Fruit fly (Drosophila melanogaster) whole organism, prepupa: ENCODE results near the gene CG43219.

Experiments
- Blimp-1 ChIP-seq: fragments of 200-800 bp; sonication (Bioruptor generic); optimal IDR thresholded peaks from 3 replicates; lab custom pipeline; 2017; ENCODE audit warnings: missing biosample characterization, missing genetic modification characterization, mild to moderate bottlenecking, moderate library complexity, missing genetic modification reagents
- CG10631 ChIP-seq: fragments of 200-800 bp; sonication (Bioruptor generic); optimal IDR thresholded peaks from 2 replicates; lab custom pipeline; 2016; ENCODE audit warnings: missing biosample characterization, missing genetic modification characterization
- CG11294 ChIP-seq: fragments of 200-800 bp; sonication (Bioruptor generic); IDR thresholded peaks from 2 replicates; pipeline ENCODE4 v1.3.6; 2022; ENCODE audit warnings: missing biosample characterization, missing genetic modification characterization
- CG11762 ChIP-seq: fragments of 200-800 bp; sonication (Bioruptor generic); optimal IDR thresholded peaks from 3 replicates; lab custom pipeline; 2016; ENCODE audit warnings: missing biosample characterization, missing genetic modification characterization; ENCODE audit not compliant: insufficient read depth
- CG11902 ChIP-seq: fragments of 200-800 bp; sonication (Bioruptor generic); optimal IDR thresholded peaks from 3 replicates; lab custom pipeline; 2016; ENCODE audit warnings: missing biosample characterization, missing genetic modification characterization
- CG15336 ChIP-seq: fragments of 200-800 bp; sonication (Bioruptor generic); IDR thresholded peaks from 2 replicates; pipeline ENCODE4 v1.3.6; 2022; ENCODE audit warnings: missing biosample characterization, missing genetic modification characterization
- CG1621 ChIP-seq: fragments of 200-800 bp; sonication (Bioruptor generic); optimal IDR thresholded peaks from 3 replicates; lab custom pipeline; 2018; ENCODE audit warnings: missing biosample characterization, mild to moderate bottlenecking, missing genetic modification characterization
- CG16779 ChIP-seq: fragments of 200-800 bp; sonication (Bioruptor generic); optimal IDR thresholded peaks from 3 replicates; lab custom pipeline; 2017; ENCODE audit warnings: missing biosample characterization, mild to moderate bottlenecking, missing genetic modification characterization
- CG3032 ChIP-seq: fragments of 200-800 bp; optimal IDR thresholded peaks from 2 replicates; lab custom pipeline; 2019; ENCODE audit warnings: missing biosample characterization, mild to moderate bottlenecking, missing genetic modification characterization, moderate library complexity
- CG31627 ChIP-seq: fragments of 200-800 bp; sonication (Bioruptor generic); optimal IDR thresholded peaks from 3 replicates; lab custom pipeline; 2016; ENCODE audit warnings: missing biosample characterization, missing genetic modification characterization
- CG32006 ChIP-seq: fragments of 200-800 bp; sonication (Bioruptor generic); optimal IDR thresholded peaks from 3 replicates; lab custom pipeline; 2017; ENCODE audit warnings: missing biosample characterization, mild to moderate bottlenecking, missing genetic modification characterization
- CG34406 ChIP-seq: fragments of 200-800 bp; sonication (Bioruptor generic); optimal IDR thresholded peaks from 3 replicates; lab custom pipeline; 2016; ENCODE audit warnings: missing biosample characterization, missing genetic modification characterization
- CG3919 ChIP-seq: fragments of 200-800 bp; sonication (Bioruptor generic); optimal IDR thresholded peaks from 3 replicates; lab custom pipeline; 2016; ENCODE audit warnings: missing biosample characterization, missing genetic modification characterization
- CG6163 ChIP-seq: fragments of 200-800 bp; sonication (Bioruptor generic); IDR thresholded peaks from 3 replicates; pipeline ENCODE4 v1.3.6; 2022; ENCODE audit warnings: missing biosample characterization, missing genetic modification characterization
- CG6276 ChIP-seq: fragments of 200-800 bp; sonication (Bioruptor generic); optimal IDR thresholded peaks from 2 replicates; lab custom pipeline; 2017; ENCODE audit warnings: missing biosample characterization, mild to moderate bottlenecking, missing genetic modification characterization
- CG6792 ChIP-seq: fragments of 200-800 bp; sonication (Bioruptor generic); optimal IDR thresholded peaks from 3 replicates; lab custom pipeline; 2016; ENCODE audit warnings: missing biosample characterization, missing genetic modification characterization
- CG6808 ChIP-seq: fragments of 200-800 bp; sonication (Bioruptor generic); optimal IDR thresholded peaks from 3 replicates; lab custom pipeline; 2017; ENCODE audit warnings: missing biosample characterization, missing genetic modification characterization, mild to moderate bottlenecking, moderate library complexity, missing genetic modification reagents
- CG6854 ChIP-seq: fragments of 200-800 bp; sonication (Bioruptor generic); optimal IDR thresholded peaks from 2 replicates; lab custom pipeline; 2017; ENCODE audit warnings: missing biosample characterization, mild to moderate bottlenecking, missing genetic modification characterization
- CG7368 ChIP-seq: fragments of 200-800 bp; sonication (Bioruptor generic); optimal IDR thresholded peaks from 3 replicates; lab custom pipeline; 2016; ENCODE audit warnings: missing biosample characterization, missing genetic modification characterization
- CG8119 ChIP-seq: fragments of 200-800 bp; sonication (Bioruptor generic); IDR thresholded peaks from 3 replicates; pipeline ENCODE4 v1.3.6; 2022; ENCODE audit warnings: missing biosample characterization, missing genetic modification characterization
- CG8319 ChIP-seq: fragments of 200-800 bp; sonication (Bioruptor generic); optimal IDR thresholded peaks from 3 replicates; lab custom pipeline; 2016; ENCODE audit warnings: missing biosample characterization, missing genetic modification characterization
- CG9139 ChIP-seq: fragments of 200-800 bp; sonication (Bioruptor generic); optimal IDR thresholded peaks from 3 replicates; lab custom pipeline; 2017; ENCODE audit warnings: missing biosample characterization, mild to moderate bottlenecking, missing genetic modification characterization
- Eip75B ChIP-seq: fragments of 200-800 bp; sonication (Bioruptor generic); optimal IDR thresholded peaks from 3 replicates; lab custom pipeline; 2016; ENCODE audit warnings: missing biosample characterization, missing genetic modification characterization
- Eip78C ChIP-seq: fragments of 200-800 bp; sonication (Bioruptor generic); peaks from one replicate; lab custom pipeline; 2016; ENCODE audit warnings: missing biosample characterization, missing genetic modification characterization
- Eip93F ChIP-seq: fragments of 200-800 bp; sonication (Bioruptor generic); optimal IDR thresholded peaks from 2 replicates; lab custom pipeline; 2016; ENCODE audit warnings: missing biosample characterization, mild to moderate bottlenecking, missing genetic modification characterization
- Ets21C ChIP-seq: fragments of 200-800 bp; sonication (Bioruptor generic); optimal IDR thresholded peaks from 3 replicates; lab custom pipeline; 2016; ENCODE audit warnings: missing biosample characterization, missing genetic modification characterization
- Gug ChIP-seq: fragments of 200-800 bp; sonication (Bioruptor generic); IDR thresholded peaks from 2 replicates; pipeline ENCODE4 v1.3.6; 2022; ENCODE audit warnings: missing biosample characterization, missing genetic modification characterization
- Hr38 ChIP-seq: sonication (Bioruptor generic); optimal IDR thresholded peaks from 2 replicates; lab custom pipeline; 2016; ENCODE audit warnings: missing biosample characterization, missing genetic modification characterization
- Lpt ChIP-seq: fragments of 200-800 bp; sonication (Bioruptor generic); optimal IDR thresholded peaks from 3 replicates; lab custom pipeline; 2016; ENCODE audit warnings: missing biosample characterization, missing genetic modification characterization
- Met ChIP-seq: fragments of 200-800 bp; sonication (Bioruptor generic); optimal IDR thresholded peaks from 3 replicates; lab custom pipeline; 2016; ENCODE audit warnings: missing biosample characterization, missing genetic modification characterization
- OdsH ChIP-seq: fragments of 200-800 bp; sonication (Bioruptor generic); optimal IDR thresholded peaks from 3 replicates; lab custom pipeline; 2016; ENCODE audit warnings: missing biosample characterization, missing genetic modification characterization
- Smox ChIP-seq: fragments of 200-800 bp; sonication (Bioruptor generic); optimal IDR thresholded peaks from 3 replicates; lab custom pipeline; 2016; ENCODE audit warnings: missing biosample characterization, missing genetic modification characterization
- Sox102F ChIP-seq: fragments of 200-800 bp; sonication (Bioruptor generic); optimal IDR thresholded peaks from 2 replicates; lab custom pipeline; 2016; ENCODE audit warnings: missing biosample characterization, mild to moderate bottlenecking, missing genetic modification characterization
- Sox14 ChIP-seq: fragments of 200-800 bp; sonication (Bioruptor generic); optimal IDR thresholded peaks from 3 replicates; lab custom pipeline; 2016; ENCODE audit warnings: missing biosample characterization, missing genetic modification characterization
- achi ChIP-seq: fragments of 200-800 bp; sonication (Bioruptor generic); optimal IDR thresholded peaks from 3 replicates; lab custom pipeline; 2016; ENCODE audit warnings: missing biosample characterization, missing genetic modification characterization
- acj6 ChIP-seq: fragments of 200-800 bp; sonication (Bioruptor generic); optimal IDR thresholded peaks from 3 replicates; lab custom pipeline; 2016; ENCODE audit warnings: missing biosample characterization, missing genetic modification characterization
- dac ChIP-seq: fragments of 200-800 bp; sonication (Bioruptor generic); optimal IDR thresholded peaks from 2 replicates; lab custom pipeline; 2017; ENCODE audit warnings: missing biosample characterization, mild to moderate bottlenecking, missing genetic modification characterization
- dsx ChIP-seq: fragments of 200-800 bp; optimal IDR thresholded peaks from 3 replicates; lab custom pipeline; 2019; ENCODE audit warnings: missing biosample characterization, mild to moderate bottlenecking, missing genetic modification characterization, moderate library complexity; ENCODE audit not compliant: poor library complexity, severe bottlenecking
- eg ChIP-seq: fragments of 200-800 bp; sonication (Bioruptor generic); IDR thresholded peaks from 3 replicates; pipeline ENCODE4 v1.3.6; 2022; ENCODE audit warnings: missing biosample characterization, missing genetic modification characterization
- esn ChIP-seq: fragments of 200-800 bp; sonication (Bioruptor generic); optimal IDR thresholded peaks from 2 replicates; lab custom pipeline; 2016; ENCODE audit warnings: missing biosample characterization, mild to moderate bottlenecking, missing genetic modification characterization, moderate library complexity
- fd85E ChIP-seq: fragments of 200-800 bp; sonication (Bioruptor generic); optimal IDR thresholded peaks from 3 replicates; lab custom pipeline; 2016; ENCODE audit warnings: missing biosample characterization, missing genetic modification characterization
- net ChIP-seq: fragments of 200-800 bp; sonication (Bioruptor generic); optimal IDR thresholded peaks from 3 replicates; lab custom pipeline; 2016; ENCODE audit warnings: missing biosample characterization, missing genetic modification characterization
- pdm3 ChIP-seq: fragments of 200-800 bp; sonication (Bioruptor generic); optimal IDR thresholded peaks from 3 replicates; lab custom pipeline; 2016; ENCODE audit warnings: missing biosample characterization, missing genetic modification characterization
- salr ChIP-seq, 2 experiments: fragments of 200-800 bp; sonication (Bioruptor generic); optimal IDR thresholded peaks; 3 replicates each; lab custom pipeline; 2016 to 2018; ENCODE audit warnings: missing biosample characterization in 2 of 2, missing genetic modification characterization in 2 of 2, mild to moderate bottlenecking in 1 of 2
- spab ChIP-seq: fragments of 200-800 bp; sonication (Bioruptor generic); optimal IDR thresholded peaks from 2 replicates; lab custom pipeline; 2017; ENCODE audit warnings: missing biosample characterization, mild to moderate bottlenecking, missing genetic modification characterization, missing genetic modification reagents
- svp ChIP-seq: fragments of 200-800 bp; sonication (Bioruptor generic); peaks from one replicate; lab custom pipeline; 2016; ENCODE audit warnings: missing biosample characterization, missing genetic modification characterization
- topi ChIP-seq: fragments of 200-800 bp; sonication (Bioruptor generic); optimal IDR thresholded peaks from 3 replicates; lab custom pipeline; 2016; ENCODE audit warnings: missing biosample characterization, missing genetic modification characterization
- vri ChIP-seq: fragments of 200-800 bp; sonication (Bioruptor generic); optimal IDR thresholded peaks from 3 replicates; lab custom pipeline; 2016; ENCODE audit warnings: missing biosample characterization, mild to moderate bottlenecking, missing genetic modification characterization

CG43219 gene

dm6 chr3L:21243417-21243816 lies 23.2 kb downstream of the CG43219 start (continued):
- TF ChIP-seq pdm3 (GFP tag; lab: Kevin White, UChicago) (no peak), net (no peak), CG16779 (tag; lab: Kevin White, UChicago) (no peak), CG11902 (GFP tag; lab: Kevin White, UChicago) (no peak), acj6 (GFP tag; lab: Kevin White, UChicago) (no peak), CG32006 (peak; percentile 45), Met (no peak), CG6808 (GFP tag; lab: Kevin White, UChicago) (no peak), vri (GFP tag; lab: Kevin White, UChicago) (no peak), dac (no peak), CG34406 (GFP tag; lab: Kevin White, UChicago) (no peak), esn (GFP tag; lab: Kevin White, UChicago) (no peak), Ets21C (GFP tag; lab: Kevin White, UChicago) (no peak), Blimp-1 (GFP tag; lab: Kevin White, UChicago) (no peak), Gug (GFP tag; lab: Robert Waterston, UW) (no peak), Sox102F (no peak), CG7368 (no peak), Eip75B (GFP tag; lab: Kevin White, UChicago) (peak; percentile 33), CG31627 (GFP tag; lab: Kevin White, UChicago) (no peak), CG8119 (GFP tag; lab: Robert Waterston, UW) (peak; percentile 23; the same call in 1 of the 3 replicates), CG6163 (GFP tag; lab: Robert Waterston, UW) (no peak)

DNA sequence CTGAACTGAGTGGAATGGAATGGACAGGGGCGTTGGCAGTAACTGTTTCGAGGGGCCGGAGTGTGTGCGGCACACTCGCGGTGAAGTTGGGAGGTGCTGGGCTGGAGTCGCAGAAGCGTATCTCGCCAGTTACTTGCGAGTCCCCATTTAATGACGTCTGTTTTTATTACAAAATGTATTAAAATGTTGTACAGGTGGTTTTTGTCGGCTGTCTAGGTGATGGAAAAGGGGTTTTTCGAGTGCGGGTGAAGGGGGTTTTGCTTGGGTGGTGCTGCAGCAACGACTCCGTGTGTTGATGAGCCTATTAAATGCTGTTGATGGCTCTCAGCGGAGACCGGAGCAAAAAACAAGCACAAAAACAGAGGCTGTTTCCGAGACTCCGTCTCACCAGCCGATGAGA lies 31.2 kb downstream of the CG43219 start:
- TF ChIP-seq Eip93F (GFP tag; lab: Kevin White, UChicago) (no peak), CG11902 (GFP tag; lab: Kevin White, UChicago) (peak; percentile 34), vri (GFP tag; lab: Kevin White, UChicago) (peak; percentile 48), CG11294 (GFP tag; lab: Robert Waterston, UW) (peak; percentile 20; the same call in 1 of the 2 replicates), OdsH (peak; percentile 62), Lpt (peak; percentile 51), fd85E (GFP tag; lab: Kevin White, UChicago) (no peak), Eip75B (GFP tag; lab: Kevin White, UChicago) (peak; percentile 72), svp (GFP tag; lab: Kevin White, UChicago) (peak; percentile 61), Blimp-1 (GFP tag; lab: Kevin White, UChicago) (no peak), spab (GFP tag; lab: Kevin White, UChicago) (peak; percentile 64), CG6792 (GFP tag; lab: Kevin White, UChicago) (peak; percentile 49), CG31627 (GFP tag; lab: Kevin White, UChicago) (peak; percentile 40), acj6 (GFP tag; lab: Kevin White, UChicago) (peak; percentile 61), CG7368 (peak; percentile 59), CG1621 (tag; lab: Kevin White, UChicago) (peak; percentile 83), Ets21C (GFP tag; lab: Kevin White, UChicago) (peak; percentile 9), topi (GFP tag; lab: Kevin White, UChicago) (peak; percentile 60), salr (GFP tag; optimal IDR thresholded peaks at IDR 0.05; lab: Kevin White, UChicago) (peak in 1 of 2 experiments; percentile 49), CG32006 (peak; percentile 58), CG3032 (tag; lab: Kevin White, UChicago) (peak; percentile 74), esn (GFP tag; lab: Kevin White, UChicago) (peak; percentile 56), Smox (peak; percentile 32), CG6854 (no peak), CG16779 (tag; lab: Kevin White, UChicago) (no peak), eg (0 out of 3 replicates have a peak, but pooled peaks have one; percentile 50), CG34406 (GFP tag; lab: Kevin White, UChicago) (peak; percentile 50), CG6276 (peak; percentile 36), CG3919 (GFP tag; lab: Kevin White, UChicago) (peak; percentile 72), CG9139 (GFP tag; lab: Kevin White, UChicago) (peak; percentile 41), net (peak; percentile 71), Sox14 (peak; percentile 56), Met (peak; percentile 50), CG11762 (GFP tag; lab: Kevin White, UChicago) (peak; percentile 56), pdm3 (GFP tag; lab: Kevin White, UChicago) (peak; percentile 69), CG15336 (GFP tag; lab: Robert Waterston, UW) (peak; percentile 69), CG8319 (peak; percentile 38), Eip78C (GFP tag; lab: Kevin White, UChicago) (peak; percentile 96), achi (GFP tag; lab: Kevin White, UChicago) (peak; percentile 49), dsx (GFP tag; lab: Kevin White, UChicago) (peak; percentile 95), Hr38 (GFP tag; lab: Kevin White, UChicago) (no peak), CG10631 (GFP tag; lab: Kevin White, UChicago) (peak; percentile 59), Gug (GFP tag; lab: Robert Waterston, UW) (peak; percentile 54)
